Fruit fly (Drosophila melanogaster): ENCODE measurements around the gene CG4293.

DNA sequence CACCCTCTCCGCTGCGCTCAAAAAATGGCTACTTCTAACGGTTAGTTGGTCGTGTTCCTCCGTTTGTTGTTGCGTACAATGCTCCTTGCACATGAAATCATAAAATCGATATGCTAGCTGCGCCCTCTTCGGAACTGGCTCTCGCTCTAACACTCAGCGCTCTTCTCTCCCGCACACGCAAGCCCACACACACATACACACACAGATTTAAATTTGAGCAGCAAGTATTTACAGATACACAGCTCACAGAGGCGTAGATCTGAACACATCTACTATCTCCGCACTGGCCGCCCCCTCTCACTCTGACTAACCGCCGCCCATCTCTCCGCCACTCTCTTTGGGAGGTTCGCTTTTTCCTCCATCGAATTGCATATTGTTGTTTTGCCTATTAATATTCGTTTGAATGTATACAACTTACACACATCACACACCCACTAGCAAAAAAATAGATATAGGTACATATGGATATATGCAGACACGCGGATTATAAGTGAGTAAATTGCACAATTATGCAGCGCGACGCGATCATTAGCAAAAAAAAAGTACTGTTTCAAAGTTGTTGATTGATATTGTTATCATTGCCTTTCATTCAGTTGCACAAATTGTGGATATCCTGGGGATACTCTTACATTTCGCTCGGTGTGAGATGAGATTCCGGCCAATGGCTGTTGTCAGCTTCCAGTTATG is 7.6 kb downstream of the CG4293 start:
- TF ChIP-seq pan (optimal IDR thresholded peaks at IDR 0.05): no peak
- TF ChIP-seq CG8478 (optimal IDR thresholded peaks at IDR 0.05): no peak
- peak; percentile 44 for TF ChIP-seq Dll (optimal IDR thresholded peaks at IDR 0.05)
- peak in 1 of 2 experiments; percentile 63 for TF ChIP-seq EcR (GFP tag; optimal IDR thresholded peaks at IDR 0.05)
- TF ChIP-seq psq (optimal IDR thresholded peaks at IDR 0.05): no peak
- TF ChIP-seq usp (GFP tag; optimal IDR thresholded peaks at IDR 0.05): no peak

All from whole organism.